Worm (Caenorhabditis elegans): ENCODE measurements around the gene ceh-87.
"Not testable (repeated sequence)": the region's sequence is repeated elsewhere in the genome, so short reads cannot be mapped to it uniquely, and the experiment has no call there.

ceh-87 gene

ce11 chrII:2692476-2692875, 8.4 kb upstream of the ceh-87 start, which contains the start of gene set-11:
Gene set-11, minus strand, starts transcription at chrII:2692576.
- TF ChIP-seq W03F9.2 (tag; optimal IDR thresholded peaks at IDR 0.05) (no peak), him-1 (tag; optimal IDR thresholded peaks at IDR 0.05) (no peak), dao-5 (tag; optimal IDR thresholded peaks at IDR 0.05) (no peak)

ce11 chrII:2690080-2690479, 6.0 kb upstream of the ceh-87 start, which contains the start of gene nspf-3:
Gene nspf-3, minus strand, starts transcription at chrII:2690180.
- TF ChIP-seq him-1 (tag; optimal IDR thresholded peaks at IDR 0.05) (no peak), W03F9.2 (tag; optimal IDR thresholded peaks at IDR 0.05) (no peak), dao-5 (tag; optimal IDR thresholded peaks at IDR 0.05) (no peak)

- TF ChIP-seq dao-5, him-1, W03F9.2 (tag; optimal IDR thresholded peaks at IDR 0.05): not testable (repeated sequence)
Observed at ce11 chrII:2688616-2689015, 4.5 kb upstream of the ceh-87 start, which contains the start of gene nspf-2. Gene nspf-2, plus strand, starts transcription at chrII:2688916.

- TF ChIP-seq him-1 (tag; optimal IDR thresholded peaks at IDR 0.05), result no peak
- TF ChIP-seq W03F9.2 (tag; optimal IDR thresholded peaks at IDR 0.05), result no peak
- TF ChIP-seq dao-5 (tag; optimal IDR thresholded peaks at IDR 0.05), result no peak
Observed at ce11 chrII:2686985-2687675, 3.0 kb upstream of the ceh-87 start, which contains the start of the genes sup-9 and nspf-1. Gene sup-9, minus strand, starts transcription at chrII:2687027. Gene nspf-1, plus strand, starts transcription at chrII:2687625.

ce11 chrII:2684783-2685182, 675 bp upstream of the ceh-87 start:
- TF ChIP-seq dao-5 (tag; optimal IDR thresholded peaks at IDR 0.05) (no peak), him-1 (tag; optimal IDR thresholded peaks at IDR 0.05) (no peak)

- TF ChIP-seq him-1 (tag; optimal IDR thresholded peaks at IDR 0.05) (no peak), dao-5 (tag; optimal IDR thresholded peaks at IDR 0.05) (no peak), W03F9.2 (tag; optimal IDR thresholded peaks at IDR 0.05) (no peak)
Observed at ce11 chrII:2681118-2681517, 3.0 kb downstream of the ceh-87 start, which contains the start of gene F34D6.1. Gene F34D6.1, minus strand, starts transcription at chrII:2681218.

ce11 chrII:2677534-2678168, 6.5 kb downstream of the ceh-87 start, which contains the start of gene F22E5.17:
Gene F22E5.17, plus strand, starts transcription at chrII:2678041.
- TF ChIP-seq dao-5 (tag; optimal IDR thresholded peaks at IDR 0.05) (no peak), him-1 (tag; optimal IDR thresholded peaks at IDR 0.05) (no peak), W03F9.2 (tag; optimal IDR thresholded peaks at IDR 0.05) (no peak)

ce11 chrII:2673534-2673933, 10.6 kb downstream of the ceh-87 start, which contains the start of the genes F22E5.20 and F22E5.1:
Gene F22E5.20, minus strand, starts transcription at chrII:2673634.
Gene F22E5.1, plus strand, starts transcription at chrII:2673775.
- not testable (repeated sequence) for TF ChIP-seq W03F9.2, dao-5, him-1 (tag; optimal IDR thresholded peaks at IDR 0.05)

ce11 chrII:2672320-2672719, 11.8 kb downstream of the ceh-87 start, which contains the start of gene sri-57:
Gene sri-57, minus strand, starts transcription at chrII:2672420.
- TF ChIP-seq W03F9.2, dao-5, him-1 (tag; optimal IDR thresholded peaks at IDR 0.05): not testable (repeated sequence)

ce11 chrII:2665606-2666005, 18.5 kb downstream of the ceh-87 start, which contains the start of gene F22E5.22:
Gene F22E5.22, plus strand, starts transcription at chrII:2665906.
- TF ChIP-seq dao-5 (tag; optimal IDR thresholded peaks at IDR 0.05), result no peak
- no peak for TF ChIP-seq him-1 (tag; optimal IDR thresholded peaks at IDR 0.05)
- TF ChIP-seq W03F9.2 (tag; optimal IDR thresholded peaks at IDR 0.05), result no peak

- TF ChIP-seq dao-5, W03F9.2, him-1 (tag; optimal IDR thresholded peaks at IDR 0.05): not testable (repeated sequence)
Observed at ce11 chrII:2665081-2665480, 19.0 kb downstream of the ceh-87 start, which contains the start of gene F22E5.2. Gene F22E5.2, plus strand, starts transcription at chrII:2665381.

ce11 chrII:2659364-2659763, 24.7 kb downstream of the ceh-87 start, which contains the start of gene gcy-21:
Gene gcy-21, plus strand, starts transcription at chrII:2659664.
- TF ChIP-seq him-1 (tag; optimal IDR thresholded peaks at IDR 0.05), result no peak
- no peak for TF ChIP-seq W03F9.2 (tag; optimal IDR thresholded peaks at IDR 0.05)
- no peak for TF ChIP-seq dao-5 (tag; optimal IDR thresholded peaks at IDR 0.05)

ce11 chrII:2656606-2657005, 27.5 kb downstream of the ceh-87 start, which contains the start of gene sri-47:
Gene sri-47, plus strand, starts transcription at chrII:2656906.
- no peak for TF ChIP-seq W03F9.2 (tag; optimal IDR thresholded peaks at IDR 0.05)
- TF ChIP-seq dao-5 (tag; optimal IDR thresholded peaks at IDR 0.05), result no peak
- no peak for TF ChIP-seq him-1 (tag; optimal IDR thresholded peaks at IDR 0.05)
